Fruit fly (Drosophila melanogaster): ENCODE results near the gene CG13841.

DNA sequence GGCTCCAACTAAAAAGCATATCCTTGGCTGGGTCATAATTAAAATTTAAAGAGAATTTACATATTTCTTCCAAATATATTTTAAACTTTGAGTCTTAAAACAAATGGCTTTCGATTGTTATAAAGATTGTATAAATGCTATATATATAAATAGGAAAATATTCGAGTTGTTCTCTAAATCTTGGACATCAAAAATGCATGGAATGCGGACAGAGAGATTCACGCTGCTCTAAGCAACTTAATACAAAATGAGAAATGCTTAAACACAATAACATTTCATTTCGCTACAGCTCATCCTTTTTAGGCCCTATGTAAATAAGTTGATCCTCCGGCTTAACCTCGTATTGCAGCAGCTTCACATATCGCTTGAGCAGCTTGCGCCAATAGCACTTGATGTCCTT lies 18.5 kb downstream of the CG13841 start, which contains the start of gene CG31139:
- TF ChIP-seq ovo (GFP tag; optimal IDR thresholded peaks at IDR 0.05) (no peak), Mnt (GFP tag; optimal IDR thresholded peaks at IDR 0.05) (no peak), pad (GFP tag; optimal IDR thresholded peaks at IDR 0.05) (no peak), CG7045 (GFP tag; optimal IDR thresholded peaks at IDR 0.05) (no peak), cnc (optimal IDR thresholded peaks at IDR 0.05) (no peak), kay (GFP tag; ENCODE audit: borderline replicate concordance) (no peak), CG11617 (GFP tag; optimal IDR thresholded peaks at IDR 0.05) (no peak)
